Worm (Caenorhabditis elegans): ENCODE data around the gene C16C4.18.

DNA sequence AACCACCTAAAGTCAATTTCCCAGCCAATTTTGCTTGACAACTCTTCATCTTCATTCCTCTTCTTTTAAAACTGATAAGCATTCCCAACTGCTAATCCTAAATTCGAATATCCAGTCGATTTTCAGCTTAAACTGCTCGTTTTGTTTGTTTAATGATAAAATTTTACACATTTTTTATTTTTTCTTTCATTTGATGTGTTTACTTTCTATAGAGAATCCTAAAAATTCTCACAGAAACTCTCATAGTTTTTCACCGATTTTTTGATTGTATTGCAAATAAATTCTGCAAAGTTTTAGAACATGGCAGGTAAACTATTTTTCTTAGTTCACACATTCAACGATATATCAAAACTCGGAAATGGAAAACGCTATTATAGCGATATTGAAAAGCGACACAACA, 34.6 kb upstream of the C16C4.18 start, which contains the start of gene math-25:
- TF ChIP-seq Y79H2A.3 (GFP tag; conservative IDR thresholded peaks at IDR 0.05) (no peak), mcd-1 (GFP tag; IDR thresholded peaks at IDR 0.05) (no peak), ceh-79 (tag; optimal IDR thresholded peaks at IDR 0.05) (no peak), Y53F4B.3 (GFP tag; IDR thresholded peaks at IDR 0.05) (no peak), B0261.1 (tag; optimal IDR thresholded peaks at IDR 0.05) (no peak), nhr-179 (tag; optimal IDR thresholded peaks at IDR 0.05) (no peak), dpl-1 (GFP tag; optimal IDR thresholded peaks at IDR 0.05) (no peak)
